Worm (Caenorhabditis elegans) whole organism, late embryonic: ENCODE results near the gene Y43C5A.4.

Experiments
- C38D4.7 ChIP-seq: fragments of 200-800 bp; sonication (Bioruptor generic); optimal IDR thresholded peaks from 2 replicates; lab custom pipeline; 2018; ENCODE audit warnings: mild to moderate bottlenecking, missing genetic modification characterization, moderate library complexity, missing compliant biosample characterization
- F13H6.1 ChIP-seq: sonication (generic microtip); optimal IDR thresholded peaks from 2 replicates; lab custom pipeline; 2016; ENCODE audit warnings: missing genetic modification characterization, missing compliant biosample characterization
- K02D7.2 ChIP-seq: sonication (generic microtip); optimal IDR thresholded peaks from 2 replicates; lab custom pipeline; 2017; ENCODE audit warnings: mild to moderate bottlenecking, missing genetic modification characterization, missing compliant biosample characterization
- K09A11.1 ChIP-seq: sonication (generic microtip); optimal IDR thresholded peaks from 2 replicates; lab custom pipeline; 2017; ENCODE audit warnings: antibody characterized with exemption, mild to moderate bottlenecking, missing genetic modification characterization, missing compliant biosample characterization; ENCODE audit not compliant: insufficient read depth
- T23F11.4 ChIP-seq: fragments of 200-800 bp; sonication (Bioruptor generic); optimal IDR thresholded peaks from 2 replicates; lab custom pipeline; 2018; ENCODE audit warnings: mild to moderate bottlenecking, missing genetic modification characterization, missing compliant biosample characterization
- ama-1 ChIP-seq: fragments of 150-350 bp; optimal IDR thresholded peaks from 2 replicates; lab custom pipeline; 2014
- ceh-14 ChIP-seq: sonication (generic microtip); optimal IDR thresholded peaks from 2 replicates; lab custom pipeline; 2016; ENCODE audit warnings: missing genotype, missing genetic modification characterization, missing compliant biosample characterization
- ceh-18 ChIP-seq: sonication (generic microtip); optimal IDR thresholded peaks from 2 replicates; lab custom pipeline; 2016; ENCODE audit warnings: missing genetic modification characterization, missing compliant biosample characterization
- ceh-19 ChIP-seq: fragments of 200-800 bp; sonication (Bioruptor generic); optimal IDR thresholded peaks from 2 replicates; lab custom pipeline; 2018; ENCODE audit warnings: mild to moderate bottlenecking, missing genetic modification characterization, missing compliant biosample characterization
- ceh-2 ChIP-seq: sonication (generic microtip); optimal IDR thresholded peaks from 2 replicates; lab custom pipeline; 2016; ENCODE audit warnings: missing genotype, missing genetic modification characterization, missing compliant biosample characterization
- ceh-24 ChIP-seq: sonication (generic microtip); optimal IDR thresholded peaks from 2 replicates; lab custom pipeline; 2016; ENCODE audit warnings: mild to moderate bottlenecking, missing genetic modification characterization, missing compliant biosample characterization
- ceh-31 ChIP-seq: sonication (generic microtip); optimal IDR thresholded peaks from 2 replicates; lab custom pipeline; 2016; ENCODE audit warnings: missing genetic modification characterization, missing compliant biosample characterization
- ceh-34 ChIP-seq: sonication (generic microtip); optimal IDR thresholded peaks from 2 replicates; lab custom pipeline; 2016; ENCODE audit warnings: mild to moderate bottlenecking, missing genetic modification characterization, missing compliant biosample characterization
- ceh-45 ChIP-seq: fragments of 200-800 bp; sonication (Bioruptor generic); IDR thresholded peaks from 2 replicates; pipeline ENCODE4 v1.3.6; 2022; ENCODE audit warnings: missing genetic modification reagents, missing genetic modification characterization, missing compliant biosample characterization
- elt-2 ChIP-seq: sonication (generic microtip); optimal IDR thresholded peaks from 2 replicates; lab custom pipeline; 2016; ENCODE audit warnings: missing genetic modification reagents, missing genetic modification characterization, missing compliant biosample characterization
- ets-4 ChIP-seq: sonication (generic microtip); optimal IDR thresholded peaks from 2 replicates; lab custom pipeline; 2016; ENCODE audit warnings: missing genetic modification characterization, missing compliant biosample characterization
- fkh-10 ChIP-seq: fragments of 150-350 bp; optimal IDR thresholded peaks from 2 replicates; lab custom pipeline; 2014; ENCODE audit warnings: missing biosample characterization, missing genetic modification reagents, missing genetic modification characterization
- fkh-6 ChIP-seq: sonication (generic microtip); optimal IDR thresholded peaks from 2 replicates; lab custom pipeline; 2016; ENCODE audit warnings: missing genetic modification characterization, missing compliant biosample characterization
- gmeb-2 ChIP-seq: sonication (generic microtip); optimal IDR thresholded peaks from 2 replicates; lab custom pipeline; 2016; ENCODE audit warnings: missing genetic modification characterization, inconsistent platforms, missing compliant biosample characterization
- hlh-6 ChIP-seq: sonication (generic microtip); optimal IDR thresholded peaks from 2 replicates; lab custom pipeline; 2016; ENCODE audit warnings: missing genotype, missing genetic modification characterization, missing compliant biosample characterization
- hlh-8 ChIP-seq: sonication (generic microtip); optimal IDR thresholded peaks from 2 replicates; lab custom pipeline; 2016; ENCODE audit warnings: missing genotype, missing genetic modification characterization, missing compliant biosample characterization
- lim-6 ChIP-seq: sonication (generic microtip); optimal IDR thresholded peaks from 2 replicates; lab custom pipeline; 2016; ENCODE audit warnings: missing genetic modification characterization, missing compliant biosample characterization
- lin-11 ChIP-seq: fragments of 200-800 bp; sonication (Bioruptor generic); optimal IDR thresholded peaks from 2 replicates; lab custom pipeline; 2018; ENCODE audit warnings: mild to moderate bottlenecking, missing genetic modification characterization, missing compliant biosample characterization
- madf-2 ChIP-seq: sonication (generic microtip); optimal IDR thresholded peaks from 2 replicates; lab custom pipeline; 2017; ENCODE audit warnings: missing genetic modification characterization, missing compliant biosample characterization
- nfya-1 ChIP-seq: sonication (generic microtip); optimal IDR thresholded peaks from 2 replicates; lab custom pipeline; 2017; ENCODE audit warnings: missing genetic modification characterization, mild to moderate bottlenecking, missing compliant biosample characterization, antibody characterized with exemption, moderate library complexity
- nhr-11 ChIP-seq: fragments of 150-350 bp; optimal IDR thresholded peaks from 2 replicates; lab custom pipeline; 2014; ENCODE audit warnings: missing biosample characterization, missing genetic modification characterization
- npax-4 ChIP-seq: sonication (generic microtip); optimal IDR thresholded peaks from 2 replicates; lab custom pipeline; 2016; ENCODE audit warnings: missing genetic modification characterization, missing compliant biosample characterization
- pag-3 ChIP-seq: sonication (generic microtip); optimal IDR thresholded peaks from 2 replicates; lab custom pipeline; 2016; ENCODE audit warnings: missing compliant biosample characterization, missing genetic modification characterization, borderline replicate concordance
- pat-9 ChIP-seq: fragments of 200-800 bp; sonication (Bioruptor generic); optimal IDR thresholded peaks from 2 replicates; lab custom pipeline; 2018; ENCODE audit warnings: mild to moderate bottlenecking, missing genetic modification characterization, moderate library complexity, missing compliant biosample characterization
- pax-1 ChIP-seq: fragments of 150-350 bp; optimal IDR thresholded peaks from 2 replicates; lab custom pipeline; 2014; ENCODE audit warnings: missing biosample characterization, missing genetic modification characterization
- pha-4 ChIP-seq: fragments of 150-350 bp; optimal IDR thresholded peaks from 2 replicates; lab custom pipeline; 2018; ENCODE audit warnings: missing biosample characterization, missing genetic modification reagents, missing genetic modification characterization
- ref-2 ChIP-seq: sonication (generic microtip); optimal IDR thresholded peaks from 2 replicates; lab custom pipeline; 2016; ENCODE audit warnings: missing genetic modification characterization, missing compliant biosample characterization
- rnt-1 ChIP-seq: sonication (generic microtip); optimal IDR thresholded peaks from 2 replicates; lab custom pipeline; 2016; ENCODE audit warnings: missing genetic modification characterization, missing compliant biosample characterization
- sdc-2 ChIP-seq: sonication (generic microtip); optimal IDR thresholded peaks from 2 replicates; lab custom pipeline; 2016; ENCODE audit warnings: missing genotype, missing genetic modification characterization, missing compliant biosample characterization
- sox-2 ChIP-seq: fragments of 200-800 bp; sonication (Bioruptor generic); IDR thresholded peaks from 2 replicates; pipeline ENCODE4 v1.3.6; 2022; ENCODE audit warnings: missing genetic modification reagents, missing genetic modification characterization, missing compliant biosample characterization
- sox-4 ChIP-seq: sonication (generic microtip); optimal IDR thresholded peaks from 2 replicates; lab custom pipeline; 2017; ENCODE audit warnings: mild to moderate bottlenecking, missing genetic modification characterization, inconsistent platforms, missing compliant biosample characterization
- syd-9 ChIP-seq: sonication (generic microtip); optimal IDR thresholded peaks from 2 replicates; lab custom pipeline; 2016; ENCODE audit warnings: mild to moderate bottlenecking, missing genetic modification characterization, moderate library complexity, missing compliant biosample characterization
- unc-42 ChIP-seq: sonication (generic microtip); optimal IDR thresholded peaks from 2 replicates; lab custom pipeline; 2016; ENCODE audit warnings: missing genotype, missing genetic modification characterization, missing compliant biosample characterization
- zip-5 ChIP-seq: sonication (generic microtip); optimal IDR thresholded peaks from 2 replicates; lab custom pipeline; 2016; ENCODE audit warnings: missing genetic modification characterization, missing compliant biosample characterization
- ztf-16 ChIP-seq: sonication (generic microtip); optimal IDR thresholded peaks from 2 replicates; lab custom pipeline; 2017; ENCODE audit warnings: missing genetic modification characterization, missing compliant biosample characterization

Y43C5A.4 gene

ce11 chrIV:10273360-10273759, 4.5 kb upstream of the Y43C5A.4 start:
- no peak for TF ChIP-seq gmeb-2 (tag; lab: Kevin White, UChicago)
- no peak for TF ChIP-seq lim-6 (tag; lab: Kevin White, UChicago)
- TF ChIP-seq ceh-45 (GFP tag; lab: Robert Waterston, UW) = no peak
- TF ChIP-seq fkh-10 = no peak
- TF ChIP-seq pha-4 = no peak
- TF ChIP-seq madf-2 = no peak
- TF ChIP-seq K02D7.2 (tag; lab: Kevin White, UChicago) = no peak
- TF ChIP-seq hlh-6 (tag; lab: Kevin White, UChicago) = no peak
- TF ChIP-seq ceh-31 (tag; lab: Kevin White, UChicago) = no peak

ce11 chrIV:10273781-10274313, 4.0 kb upstream of the Y43C5A.4 start, which contains the start of gene Y43C5A.3:
Gene Y43C5A.3 (plus strand): TSS chrIV:10274036.
- no peak for TF ChIP-seq K02D7.2 (tag; lab: Kevin White, UChicago)
- TF ChIP-seq C38D4.7 (GFP tag; lab: Kevin White, UChicago) = no peak
- TF ChIP-seq sox-2 (GFP tag; lab: Robert Waterston, UW) = no peak
- TF ChIP-seq ceh-14 (tag; lab: Kevin White, UChicago) = no peak
- TF ChIP-seq fkh-10 = no peak
- no peak for TF ChIP-seq npax-4 (tag; lab: Kevin White, UChicago)
- no peak for TF ChIP-seq syd-9 (tag; lab: Kevin White, UChicago)
- TF ChIP-seq madf-2 = no peak
- TF ChIP-seq ama-1 (lab: Kevin White, UChicago) = no peak
- TF ChIP-seq pax-1 (tag; lab: Kevin White, UChicago) = no peak
- TF ChIP-seq gmeb-2 (tag; lab: Kevin White, UChicago) = no peak
- no peak for TF ChIP-seq ceh-24

ce11 chrIV:10275050-10275449, 2.8 kb upstream of the Y43C5A.4 start:
- no peak for TF ChIP-seq sox-4 (tag; lab: Kevin White, UChicago)
- no peak for TF ChIP-seq ets-4 (tag; lab: Kevin White, UChicago)
- TF ChIP-seq ceh-24 = no peak
- TF ChIP-seq ceh-19 (GFP tag; lab: Kevin White, UChicago) = no peak
- TF ChIP-seq sdc-2 (tag; lab: Kevin White, UChicago) = no peak
- TF ChIP-seq gmeb-2 (tag; lab: Kevin White, UChicago) = no peak
- TF ChIP-seq fkh-6 (tag; lab: Kevin White, UChicago) = no peak
- TF ChIP-seq fkh-10 = no peak

DNA sequence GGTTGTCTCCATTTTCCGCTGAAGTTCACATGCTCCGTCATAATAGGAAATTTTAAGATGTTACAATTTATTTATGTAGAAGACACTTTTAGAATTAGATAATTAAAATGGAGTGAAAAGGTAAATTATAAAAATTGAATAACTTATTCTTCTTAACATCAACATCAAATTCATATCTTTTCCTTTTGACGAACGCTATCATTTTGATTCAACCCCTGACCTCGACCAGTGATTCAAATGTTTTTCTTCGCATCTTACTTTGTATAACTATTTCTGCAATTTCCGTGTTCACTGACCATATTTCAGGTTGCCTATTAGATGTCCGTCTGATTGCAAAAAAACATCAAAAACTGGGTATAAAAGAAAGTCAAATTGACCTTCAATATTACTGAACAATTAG, 856 bp upstream of the Y43C5A.4 start, which contains the start of gene Y43C5A.7:
Gene Y43C5A.7 (plus strand): TSS at position 301 of the 400 bp plus-strand sequence.
- TF ChIP-seq pha-4 = no peak
- TF ChIP-seq ets-4 (tag; lab: Kevin White, UChicago) = no peak
- no peak for TF ChIP-seq pag-3 (tag; lab: Kevin White, UChicago)
- no peak for TF ChIP-seq ceh-34 (tag; lab: Kevin White, UChicago)

DNA sequence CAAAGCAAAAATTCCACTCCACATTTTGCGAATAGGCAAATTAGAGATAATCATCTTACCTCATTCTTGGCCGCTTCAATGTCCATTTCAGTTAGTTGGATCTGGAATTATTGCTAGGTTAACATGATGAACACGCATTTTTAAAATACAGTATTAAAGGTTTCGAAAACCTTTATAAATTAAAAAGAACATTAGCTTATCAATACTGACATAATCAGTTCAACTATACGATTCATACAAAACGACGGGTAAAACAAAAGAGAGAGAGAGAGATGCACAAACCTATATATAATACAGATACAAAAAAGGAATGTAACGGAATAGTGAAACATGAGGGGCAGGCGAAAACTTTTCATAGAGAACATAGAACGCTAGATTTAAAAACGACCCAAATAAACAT, 3.7 kb downstream of the Y43C5A.4 start, which contains the start of gene thk-1:
Gene thk-1 (minus strand): TSS at position 101 of the 400 bp plus-strand sequence.
- TF ChIP-seq pax-1 (tag; lab: Kevin White, UChicago) = no peak
- no peak for TF ChIP-seq sox-4 (tag; lab: Kevin White, UChicago)
- no peak for TF ChIP-seq lim-6 (tag; lab: Kevin White, UChicago)
- no peak for TF ChIP-seq nhr-11 (tag; lab: Kevin White, UChicago)
- TF ChIP-seq ztf-16 = no peak

ce11 chrIV:10284194-10284910, 6.5 kb downstream of the Y43C5A.4 start, which contains the start of gene rad-51:
Gene rad-51 (minus strand): TSS chrIV:10284244.
- no peak for TF ChIP-seq hlh-6 (tag; lab: Kevin White, UChicago)
- peak; percentile 14 for TF ChIP-seq rnt-1 (tag; lab: Kevin White, UChicago)
- no peak for TF ChIP-seq pat-9 (tag; lab: Kevin White, UChicago)
- no peak for TF ChIP-seq hlh-8
- TF ChIP-seq ceh-14 (tag; lab: Kevin White, UChicago) = no peak
- peak; percentile 84 for TF ChIP-seq nfya-1
- TF ChIP-seq ceh-34 (tag; lab: Kevin White, UChicago) = peak; percentile 12
- TF ChIP-seq ceh-31 (tag; lab: Kevin White, UChicago) = peak; percentile 54
- no peak for TF ChIP-seq T23F11.4 (GFP tag; lab: Kevin White, UChicago)
- no peak for TF ChIP-seq ceh-2 (tag; lab: Kevin White, UChicago)
- no peak for TF ChIP-seq elt-2 (tag; lab: Kevin White, UChicago)
- no peak for TF ChIP-seq zip-5 (tag; lab: Kevin White, UChicago)
- no peak for TF ChIP-seq K09A11.1 (tag; lab: Kevin White, UChicago)
- TF ChIP-seq ceh-24 = no peak
- TF ChIP-seq F13H6.1 (tag; lab: Kevin White, UChicago) = peak; percentile 12
- no peak for TF ChIP-seq lin-11 (tag; lab: Kevin White, UChicago)
- TF ChIP-seq ref-2 (tag; lab: Kevin White, UChicago) = no peak
- TF ChIP-seq ceh-18 (tag; lab: Kevin White, UChicago) = peak; percentile 6
- TF ChIP-seq unc-42 (tag; lab: Kevin White, UChicago) = peak; percentile 42
